Fruit fly (Drosophila melanogaster) ovary, adult (tissue): ENCODE measurements around the gene Npc2e.

Experiments
- CG17801 ChIP-seq: fragments of 200-800 bp; optimal IDR thresholded peaks from 2 replicates; lab custom pipeline; 2019; ENCODE audit warnings: missing biosample characterization, mild to moderate bottlenecking, missing genetic modification characterization, moderate library complexity; ENCODE audit not compliant: partially characterized antibody

The Npc2e gene

dm6 chr3R:10052695-10053382 lies at the start of gene Npc2e, which contains the start of gene Fancl:
TSS of gene Npc2e (plus strand) at chr3R:10053332.
TSS of gene Fancl (minus strand) at chr3R:10052869.
- TF ChIP-seq CG17801, result no peak

dm6 chr3R:10024032-10024712 lies 29.0 kb upstream of the Npc2e start:
- no peak for TF ChIP-seq CG17801

DNA sequence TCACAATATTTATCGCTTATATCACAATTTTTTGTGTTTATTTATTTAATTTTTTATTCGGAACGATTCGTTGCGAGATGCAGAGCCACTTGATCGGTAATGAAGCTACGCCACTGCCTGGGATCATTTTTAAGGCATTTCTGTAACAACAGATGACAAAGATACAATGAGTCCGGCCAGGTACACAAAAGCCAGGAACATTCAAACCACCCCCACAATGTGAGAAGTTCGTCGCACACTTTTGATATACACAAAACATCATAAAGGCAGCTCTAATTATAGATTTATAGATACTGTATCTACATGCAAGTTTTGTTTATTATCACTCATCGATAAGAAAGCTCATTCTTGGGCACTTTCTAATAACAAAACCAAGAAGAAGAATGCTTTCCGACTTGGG lies 28.1 kb upstream of the Npc2e start, which contains the start of gene CG31407:
Gene CG31407, minus strand, starts transcription at position 101 of the 400 bp plus-strand sequence.
- TF ChIP-seq CG17801, result no peak

- TF ChIP-seq CG17801, result no peak
These were observed 24.8 kb upstream of the Npc2e start for dm6 chr3R:10028378-10028777.

DNA sequence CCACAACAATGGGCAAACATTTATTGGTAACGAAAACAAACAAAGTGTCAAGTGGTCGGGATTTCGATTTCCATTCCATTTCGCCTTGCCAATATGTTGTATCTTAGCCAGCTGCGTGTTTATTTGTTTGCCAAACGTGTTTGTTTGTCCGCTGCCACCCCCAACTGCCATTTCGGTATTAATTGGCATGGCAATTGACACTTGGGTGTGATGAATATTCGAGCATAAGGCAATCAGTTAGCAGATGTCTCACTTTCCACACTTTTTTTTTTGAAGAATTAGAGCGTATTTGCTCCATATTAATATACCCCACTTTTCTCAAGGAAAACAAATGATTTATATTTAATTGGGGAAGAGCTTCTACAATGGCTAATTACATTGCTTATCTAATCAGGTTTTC lies 21.7 kb upstream of the Npc2e start:
- TF ChIP-seq CG17801, result no peak

DNA sequence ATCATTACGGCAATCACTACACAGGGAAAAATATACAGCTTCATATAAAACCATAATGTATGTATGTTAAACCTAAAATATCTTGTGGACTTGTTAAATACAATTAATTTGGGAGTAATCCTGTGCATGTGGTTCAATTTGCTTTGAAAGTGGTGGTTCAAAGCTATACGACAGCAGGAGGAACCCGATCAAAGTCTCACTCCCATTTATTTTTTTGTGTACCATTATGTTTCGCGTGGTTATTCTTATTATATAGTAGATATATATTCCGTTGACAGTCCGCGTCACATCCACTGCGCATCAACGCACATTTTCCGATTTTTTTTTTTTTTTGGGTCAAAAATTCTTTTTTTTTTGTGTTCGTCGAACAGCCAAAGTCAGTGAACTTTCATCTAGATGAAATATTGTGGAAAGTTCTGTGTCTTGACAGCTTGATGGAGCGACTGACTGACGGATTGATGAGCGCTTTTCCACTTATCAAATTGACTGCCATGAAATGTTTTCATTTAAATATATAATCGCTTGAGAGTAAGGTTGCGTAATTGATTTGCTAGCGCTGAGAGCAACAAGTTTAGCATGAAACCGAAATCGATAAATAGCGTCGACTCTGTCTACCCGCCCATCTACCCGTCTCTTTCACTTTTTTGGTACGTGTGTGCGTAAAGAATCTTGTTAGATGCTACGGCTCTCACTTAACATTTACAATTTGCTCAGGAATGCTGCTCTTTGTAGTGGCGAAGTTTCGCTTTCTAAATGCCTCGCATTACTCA lies 20.0 kb upstream of the Npc2e start:
- TF ChIP-seq CG17801, result no peak

DNA sequence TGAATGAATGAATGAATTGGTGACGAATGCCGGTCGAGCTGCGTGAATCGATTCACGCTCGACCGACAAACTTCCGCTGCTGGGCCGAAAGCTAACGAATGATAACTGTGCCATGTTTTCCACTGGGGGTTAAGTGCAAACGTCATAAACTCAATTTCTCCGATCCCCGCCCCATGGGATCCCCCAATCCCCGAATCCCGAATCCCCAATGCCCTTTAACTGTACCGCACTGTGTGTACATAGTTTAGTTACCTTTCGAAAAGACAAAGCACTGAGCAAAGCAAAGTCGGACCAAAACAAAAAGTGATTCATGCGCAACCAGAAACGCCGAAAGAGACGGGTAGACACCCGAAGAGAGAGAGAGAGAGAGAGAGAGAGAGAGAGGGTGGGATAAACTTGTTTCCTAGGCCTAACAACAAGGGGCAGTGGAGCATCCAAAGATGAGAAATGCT lies 18.1 kb upstream of the Npc2e start:
- TF ChIP-seq CG17801, result no peak

DNA sequence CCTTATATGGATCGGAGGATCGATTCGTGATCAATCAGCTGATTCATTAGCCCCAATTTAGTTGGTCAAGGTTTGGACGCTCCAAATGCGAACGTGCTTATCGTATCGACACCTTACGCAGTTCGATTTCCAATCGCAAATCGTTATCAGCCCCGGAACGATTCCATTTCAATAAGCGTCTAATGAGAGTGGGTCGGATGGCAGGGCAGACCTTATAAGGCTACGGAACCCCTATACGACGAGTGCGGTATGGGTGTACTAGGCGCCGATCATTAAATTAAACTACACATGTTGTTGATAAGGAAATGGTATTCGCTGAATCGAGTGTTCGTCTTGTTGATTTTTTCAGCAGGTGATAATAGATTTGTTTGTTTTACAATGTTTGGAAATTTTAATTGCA lies 17.4 kb upstream of the Npc2e start:
- TF ChIP-seq CG17801, result no peak

DNA sequence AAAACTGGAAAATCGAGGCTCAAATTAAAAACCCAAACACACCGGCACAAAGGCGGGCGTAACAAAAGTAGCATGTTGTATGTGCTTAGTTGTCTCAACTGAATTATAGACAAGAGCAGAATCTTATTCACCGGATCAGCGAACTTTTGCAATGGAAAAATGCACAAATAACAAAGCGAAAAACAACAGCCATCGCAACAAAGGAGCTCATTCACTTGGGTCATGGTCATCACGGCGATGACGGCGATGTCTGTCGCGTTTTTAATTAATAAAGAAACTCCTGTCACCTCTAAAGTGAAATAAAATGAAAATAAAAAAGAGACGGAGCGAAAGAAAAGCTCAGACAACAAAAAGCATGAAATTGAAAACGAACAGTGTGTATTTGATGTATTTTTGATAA lies 13.9 kb upstream of the Npc2e start:
- TF ChIP-seq CG17801, result no peak

- no peak for TF ChIP-seq CG17801
These were observed 12.6 kb upstream of the Npc2e start for dm6 chr3R:10040505-10040904.

DNA sequence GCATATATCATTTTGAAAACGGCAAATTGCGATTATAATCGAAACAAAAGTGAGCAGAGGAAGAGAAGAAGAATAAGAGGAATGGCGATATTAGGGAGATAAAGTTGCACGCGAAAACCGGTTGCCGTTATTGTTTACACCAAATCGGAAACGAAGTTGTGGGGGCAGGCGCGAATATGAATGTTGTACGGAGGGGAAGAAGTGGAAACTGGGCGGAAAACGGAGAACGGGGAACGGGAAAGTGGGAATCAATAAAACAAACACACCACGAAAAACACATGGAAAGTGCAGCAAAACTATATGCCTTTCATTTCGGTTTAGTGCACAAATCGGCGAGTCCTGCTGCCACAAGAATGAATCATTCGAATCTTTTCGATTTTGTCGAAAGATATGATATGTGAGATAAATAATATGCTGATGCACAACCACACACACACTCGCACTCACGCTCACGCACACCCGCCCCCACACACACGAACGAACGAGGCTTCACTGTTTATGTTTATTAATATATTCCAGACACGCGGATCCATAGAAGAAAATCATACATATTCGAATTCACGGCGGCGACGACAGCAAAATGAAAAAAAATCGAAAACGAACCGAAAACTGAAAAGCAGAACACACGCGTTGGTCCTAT lies 11.0 kb upstream of the Npc2e start:
- no peak for TF ChIP-seq CG17801

DNA sequence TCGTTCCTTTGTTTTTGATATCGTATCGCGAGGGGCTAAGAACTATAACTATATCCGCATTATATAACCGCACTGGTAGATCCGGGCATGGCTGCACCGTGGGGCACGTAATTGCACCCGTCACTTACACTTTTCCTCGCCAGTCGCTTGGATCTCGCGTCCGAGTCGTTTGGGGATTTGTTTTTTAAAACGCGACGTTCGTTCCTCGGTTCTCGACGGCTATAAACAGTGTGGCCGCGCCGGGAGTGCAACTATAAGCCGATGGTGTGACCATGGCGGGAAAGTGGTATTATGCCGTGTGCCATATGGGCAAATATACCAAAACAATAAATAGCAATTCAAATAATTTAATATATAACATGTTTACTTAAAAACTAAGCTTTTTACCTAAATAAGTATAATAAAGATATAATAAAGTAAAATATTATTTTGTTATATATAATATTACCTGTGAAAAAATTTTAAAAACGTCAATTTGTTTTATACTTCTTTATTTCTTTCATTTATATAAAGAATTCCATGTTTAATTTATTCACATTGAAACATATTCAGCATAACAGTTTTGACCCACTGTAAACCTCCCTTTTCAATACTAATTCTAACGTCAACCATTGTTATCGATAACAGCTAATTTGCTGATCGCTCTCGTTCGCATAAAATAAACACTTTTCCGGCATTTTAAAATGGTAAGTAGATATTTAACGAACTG lies 10.3 kb upstream of the Npc2e start, which contains the start of the genes Mical and CG3909:
Gene Mical, minus strand, starts transcription at position 232 of the 709 bp plus-strand sequence.
Gene CG3909, plus strand, starts transcription at position 607 of the 709 bp plus-strand sequence.
- TF ChIP-seq CG17801, result peak; percentile 87

DNA sequence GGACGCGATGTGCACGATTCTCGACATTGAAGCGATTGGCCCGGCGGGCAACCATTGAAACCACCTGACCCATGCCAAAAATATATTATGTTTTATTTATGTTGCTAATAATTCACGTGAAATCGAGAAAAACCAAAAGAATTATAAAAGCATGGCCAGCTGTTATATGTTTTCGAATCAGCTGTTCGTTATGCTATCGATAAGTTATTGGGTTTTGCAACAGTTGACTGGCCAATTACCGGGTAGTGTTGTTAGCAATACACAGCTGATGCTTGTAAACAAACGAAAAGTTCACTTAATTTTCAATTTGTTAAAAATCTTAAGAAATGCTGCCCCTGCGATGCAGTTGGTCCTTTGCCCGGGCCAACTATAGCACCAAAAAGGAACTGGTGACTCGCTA lies 7.8 kb upstream of the Npc2e start, which contains the start of the genes CG11722 and mtTFB2:
Gene CG11722, minus strand, starts transcription at position 200 of the 400 bp plus-strand sequence.
Gene mtTFB2, plus strand, starts transcription at position 232 of the 400 bp plus-strand sequence.
- TF ChIP-seq CG17801, result peak; percentile 40

dm6 chr3R:10048035-10048774 lies 4.9 kb upstream of the Npc2e start:
- TF ChIP-seq CG17801, result no peak

DNA sequence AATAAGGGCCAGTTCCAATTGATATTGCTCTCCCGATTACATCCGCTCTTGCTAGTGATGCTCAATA lies 4.5 kb upstream of the Npc2e start, which contains the start of gene CG12811:
Gene CG12811, minus strand, starts transcription at position 23 of the 67 bp plus-strand sequence.
- TF ChIP-seq CG17801, result no peak
